Worm (Caenorhabditis elegans) whole organism, L4 larva: ENCODE data around the gene tpst-2.
A peak's percentile ranks its signal among the peaks of the same experiment; 100 is the strongest.

Source experiments
- D1046.2 ChIP-seq: fragments of 200-800 bp; sonication (Bioruptor generic); IDR thresholded peaks from 2 replicates; pipeline ENCODE4 v1.3.6; 2022; ENCODE audit warnings: missing genetic modification characterization, missing compliant biosample characterization
- F10B5.3 ChIP-seq: sonication (generic microtip); optimal IDR thresholded peaks from 2 replicates; lab custom pipeline; 2016; ENCODE audit warnings: mild to moderate bottlenecking, missing genetic modification characterization, missing compliant biosample characterization
- R02D3.7 ChIP-seq: fragments of 150-350 bp; sonication (generic microtip); optimal IDR thresholded peaks from 3 replicates; lab custom pipeline; 2014; ENCODE audit warnings: missing biosample characterization, missing genetic modification characterization
- T20F7.1 ChIP-seq: fragments of 200-800 bp; sonication (Bioruptor generic); optimal IDR thresholded peaks from 2 replicates; lab custom pipeline; 2018; ENCODE audit warnings: mild to moderate bottlenecking, missing genetic modification characterization, missing compliant biosample characterization
- Y105C5A.15 ChIP-seq: fragments of 200-800 bp; sonication (Bioruptor generic); IDR thresholded peaks from 2 replicates; pipeline ENCODE4 v1.3.6; 2022; ENCODE audit warnings: missing genetic modification characterization, missing compliant biosample characterization
- Y48G9A.11 ChIP-seq: fragments of 200-800 bp; sonication (Bioruptor generic); IDR thresholded peaks from 2 replicates; pipeline ENCODE4 v1.3.6; 2022; ENCODE audit warnings: missing genetic modification reagents, missing genetic modification characterization, missing compliant biosample characterization
- Y5F2A.4 ChIP-seq: fragments of 200-800 bp; sonication (Bioruptor generic); optimal IDR thresholded peaks from 2 replicates; lab custom pipeline; 2018; ENCODE audit warnings: mild to moderate bottlenecking, missing genetic modification characterization, missing compliant biosample characterization
- ZK546.5 ChIP-seq, 2 experiments: sonication (generic microtip); optimal IDR thresholded peaks; 2 replicates each; lab custom pipeline; 2017; ENCODE audit warnings: missing biosample characterization in 2 of 2, missing genetic modification characterization in 2 of 2
- aha-1 ChIP-seq: fragments of 150-350 bp; peaks from one replicate; lab custom pipeline; 2014; ENCODE audit warnings: missing biosample characterization, missing genetic modification characterization
- aly-2 ChIP-seq: sonication (generic microtip); optimal IDR thresholded peaks from 2 replicates; lab custom pipeline; 2018; ENCODE audit warnings: missing biosample characterization, missing genetic modification characterization
- ceh-32 ChIP-seq: sonication (generic microtip); optimal IDR thresholded peaks from 2 replicates; lab custom pipeline; 2016; ENCODE audit warnings: mild to moderate bottlenecking, missing genetic modification characterization, missing compliant biosample characterization; ENCODE audit not compliant: poor library complexity
- ceh-44 ChIP-seq: fragments of 200-800 bp; sonication (Bioruptor generic); IDR thresholded peaks from 2 replicates; pipeline ENCODE4 v1.3.6; 2022; ENCODE audit warnings: missing genetic modification reagents, missing genetic modification characterization, missing compliant biosample characterization
- ceh-62 ChIP-seq: sonication (generic microtip); optimal IDR thresholded peaks from 2 replicates; lab custom pipeline; 2017; ENCODE audit warnings: missing biosample characterization, missing genetic modification characterization
- ces-1 ChIP-seq: fragments of 150-350 bp; sonication (generic microtip); optimal IDR thresholded peaks from 4 replicates; lab custom pipeline; 2014; ENCODE audit warnings: missing biosample characterization, missing genetic modification reagents, missing genetic modification characterization
- daf-12 ChIP-seq: fragments of 150-350 bp; optimal IDR thresholded peaks from 2 replicates; lab custom pipeline; 2014; ENCODE audit warnings: missing biosample characterization, missing genetic modification reagents, missing genetic modification characterization
- daf-16 ChIP-seq, 3 experiments: sonication (generic microtip); optimal IDR thresholded peaks; 2 replicates each; lab custom pipeline; 2016 to 2017; ENCODE audit warnings: missing genetic modification characterization in 3 of 3, missing genetic modification reagents in 3 of 3, mild to moderate bottlenecking in 2 of 3, missing compliant biosample characterization in 2 of 3, missing biosample characterization in 1 of 3, moderate library complexity in 1 of 3
- dmd-6 ChIP-seq: fragments of 200-800 bp; sonication (Bioruptor generic); IDR thresholded peaks from 2 replicates; pipeline ENCODE4 v1.3.6; 2022; ENCODE audit warnings: missing genetic modification reagents, missing genetic modification characterization, missing compliant biosample characterization
- dpl-1 ChIP-seq: fragments of 150-350 bp; optimal IDR thresholded peaks from 2 replicates; lab custom pipeline; 2014; ENCODE audit warnings: missing biosample characterization, missing genetic modification reagents, missing genetic modification characterization
- fkh-10 ChIP-seq: fragments of 150-350 bp; optimal IDR thresholded peaks from 2 replicates; lab custom pipeline; 2014; ENCODE audit warnings: missing biosample characterization, missing genetic modification reagents, missing genetic modification characterization
- fos-1 ChIP-seq: fragments of 150-350 bp; optimal IDR thresholded peaks from 2 replicates; lab custom pipeline; 2014; ENCODE audit warnings: missing biosample characterization, missing genetic modification characterization
- hlh-11 ChIP-seq: fragments of 200-800 bp; sonication (Bioruptor generic); optimal IDR thresholded peaks from 2 replicates; lab custom pipeline; 2018; ENCODE audit warnings: mild to moderate bottlenecking, missing genetic modification characterization, missing compliant biosample characterization
- hlh-30 ChIP-seq: sonication (generic microtip); optimal IDR thresholded peaks from 2 replicates; lab custom pipeline; 2017; ENCODE audit warnings: antibody characterized with exemption, mild to moderate bottlenecking, missing genetic modification characterization, missing compliant biosample characterization; ENCODE audit not compliant: insufficient read depth
- hmg-1.1 ChIP-seq: fragments of 200-800 bp; sonication (Bioruptor generic); IDR thresholded peaks from 2 replicates; pipeline ENCODE4 v1.3.6; 2022; ENCODE audit warnings: missing genetic modification reagents, missing genetic modification characterization, missing compliant biosample characterization
- jun-1 ChIP-seq: fragments of 150-350 bp; optimal IDR thresholded peaks from 2 replicates; lab custom pipeline; 2014; ENCODE audit warnings: missing biosample characterization, missing genetic modification reagents, missing genetic modification characterization
- lin-13 ChIP-seq: fragments of 150-350 bp; optimal IDR thresholded peaks from 2 replicates; lab custom pipeline; 2014; ENCODE audit warnings: missing biosample characterization, missing genetic modification reagents, missing genetic modification characterization
- lin-29 ChIP-seq: fragments of 200-800 bp; sonication (Bioruptor generic); IDR thresholded peaks from 2 replicates; pipeline ENCODE4 v1.3.6; 2022; ENCODE audit warnings: missing genetic modification reagents, missing genetic modification characterization, missing compliant biosample characterization
- lir-3 ChIP-seq: sonication (generic microtip); optimal IDR thresholded peaks from 2 replicates; lab custom pipeline; 2016; ENCODE audit warnings: mild to moderate bottlenecking, missing genetic modification characterization, missing compliant biosample characterization
- madf-5 ChIP-seq, 2 experiments: fragments of 200-800 bp; sonication (Bioruptor generic); IDR thresholded peaks; 2 replicates each; pipeline ENCODE4 v1.3.6; 2022; ENCODE audit warnings: missing compliant biosample characterization in 2 of 2, missing genetic modification characterization in 2 of 2
- mdl-1 ChIP-seq, 2 experiments: fragments of 150-350 bp in 1 of 2; sonication (generic microtip) in 1 of 2; optimal IDR thresholded peaks; 2 replicates each; lab custom pipeline; 2014 to 2017; ENCODE audit warnings: missing biosample characterization in 2 of 2, missing genetic modification characterization in 2 of 2
- mep-1 ChIP-seq: fragments of 150-350 bp; sonication (generic microtip); optimal IDR thresholded peaks from 3 replicates; lab custom pipeline; 2014; ENCODE audit warnings: missing biosample characterization, missing genetic modification characterization
- mes-2 ChIP-seq: sonication (generic microtip); optimal IDR thresholded peaks from 2 replicates; lab custom pipeline; 2016; ENCODE audit warnings: missing genotype, mild to moderate bottlenecking, missing genetic modification characterization, missing compliant biosample characterization; ENCODE audit not compliant: poor library complexity, severe bottlenecking
- mxl-3 ChIP-seq: fragments of 200-800 bp; sonication (Bioruptor generic); optimal IDR thresholded peaks from 2 replicates; lab custom pipeline; 2018; ENCODE audit warnings: mild to moderate bottlenecking, missing genetic modification characterization, missing compliant biosample characterization
- nhr-10 ChIP-seq: fragments of 150-350 bp; optimal IDR thresholded peaks from 2 replicates; lab custom pipeline; 2014; ENCODE audit warnings: missing biosample characterization, missing genetic modification characterization
- nhr-25 ChIP-seq: sonication (generic microtip); optimal IDR thresholded peaks from 2 replicates; lab custom pipeline; 2017; ENCODE audit warnings: missing genetic modification characterization, mild to moderate bottlenecking, missing compliant biosample characterization, antibody characterized with exemption, moderate library complexity, borderline replicate concordance; ENCODE audit not compliant: insufficient read depth
- nhr-6 ChIP-seq: fragments of 150-350 bp; optimal IDR thresholded peaks from 2 replicates; lab custom pipeline; 2014; ENCODE audit warnings: missing biosample characterization, missing genetic modification characterization
- nhr-76 ChIP-seq: fragments of 150-350 bp; optimal IDR thresholded peaks from 2 replicates; lab custom pipeline; 2014; ENCODE audit warnings: missing biosample characterization, missing genetic modification characterization
- nhr-77 ChIP-seq: fragments of 150-350 bp; optimal IDR thresholded peaks from 2 replicates; lab custom pipeline; 2014; ENCODE audit warnings: missing biosample characterization, missing genetic modification characterization
- pha-4 ChIP-seq, 2 experiments: fragments of 150-350 bp in 1 of 2; fragments of 200-800 bp in 1 of 2; sonication (Bioruptor generic) in 1 of 2; IDR thresholded peaks in 1 of 2; optimal IDR thresholded peaks in 1 of 2; 2 replicates each; pipeline versions ENCODE4 v1.3.6 to Lab custom; 2014 to 2022; ENCODE audit warnings: missing genetic modification characterization in 2 of 2, missing genetic modification reagents in 2 of 2, missing biosample characterization in 1 of 2, missing compliant biosample characterization in 1 of 2
- pqm-1 ChIP-seq: sonication (generic microtip); optimal IDR thresholded peaks from 2 replicates; lab custom pipeline; 2017; ENCODE audit warnings: missing biosample characterization, missing genetic modification characterization
- saeg-2 ChIP-seq: fragments of 200-800 bp; sonication (Bioruptor generic); IDR thresholded peaks from 2 replicates; pipeline ENCODE4 v1.3.6; 2022; ENCODE audit warnings: missing genetic modification reagents, missing genetic modification characterization, missing compliant biosample characterization
- skn-1 ChIP-seq: fragments of 150-350 bp; optimal IDR thresholded peaks from 2 replicates; lab custom pipeline; 2014; ENCODE audit warnings: missing biosample characterization, missing genetic modification characterization
- snpc-1.2 ChIP-seq: fragments of 200-800 bp; sonication (Bioruptor generic); IDR thresholded peaks from 2 replicates; pipeline ENCODE4 v1.3.6; 2022; ENCODE audit warnings: missing genetic modification reagents, missing genetic modification characterization, missing compliant biosample characterization
- spr-1 ChIP-seq: sonication (generic microtip); optimal IDR thresholded peaks from 2 replicates; lab custom pipeline; 2016; ENCODE audit warnings: mild to moderate bottlenecking, missing genetic modification characterization, missing compliant biosample characterization
- spr-3 ChIP-seq: fragments of 200-800 bp; sonication (Bioruptor generic); optimal IDR thresholded peaks from 2 replicates; lab custom pipeline; 2018; ENCODE audit warnings: mild to moderate bottlenecking, missing genetic modification characterization, missing compliant biosample characterization
- unc-62 ChIP-seq, 3 experiments: fragments of 150-350 bp in 1 of 3; sonication (generic microtip); optimal IDR thresholded peaks in 2 of 3; peaks in 1 of 3; 1 replicate in 1 of 3; 2 replicates in 2 of 3; lab custom pipeline; 2014 to 2017; ENCODE audit warnings: missing biosample characterization in 3 of 3, missing genetic modification characterization in 3 of 3, missing genetic modification reagents in 3 of 3, missing genotype in 1 of 3
- zag-1 ChIP-seq: fragments of 150-350 bp; optimal IDR thresholded peaks from 2 replicates; lab custom pipeline; 2014; ENCODE audit warnings: missing biosample characterization, missing genetic modification characterization
- zfp-3 ChIP-seq: fragments of 200-800 bp; sonication (Bioruptor generic); conservative IDR thresholded peaks from 2 replicates; pipeline ENCODE4 v1.3.6; 2022; ENCODE audit warnings: missing genetic modification reagents, missing genetic modification characterization, missing compliant biosample characterization
- zip-11 ChIP-seq: fragments of 200-800 bp; sonication (Bioruptor generic); IDR thresholded peaks from 2 replicates; pipeline ENCODE4 v1.3.6; 2022; ENCODE audit warnings: missing genetic modification characterization, missing compliant biosample characterization
- ztf-11 ChIP-seq: fragments of 150-350 bp; optimal IDR thresholded peaks from 2 replicates; lab custom pipeline; 2014; ENCODE audit warnings: missing biosample characterization, missing genetic modification characterization
- ztf-7 ChIP-seq: fragments of 150-350 bp; optimal IDR thresholded peaks from 2 replicates; lab custom pipeline; 2014; ENCODE audit warnings: missing biosample characterization, missing genetic modification characterization

The tpst-2 gene

ce11 chrIII:783254-783753 is 12.2 kb downstream of the tpst-2 start, which contains the start of the genes dagl-2 and ppm-1.G (continued):
- TF ChIP-seq unc-62 (GFP tag; optimal IDR thresholded peaks at IDR 0.05 in 1 of 2; lab: Kevin White, UChicago) (no peak), unc-62 (tag; optimal IDR thresholded peaks at IDR 0.05; lab: Kevin White, UChicago) (no peak), aly-2 (tag; lab: Kevin White, UChicago) (no peak), mep-1 (tag; lab: Kevin White, UChicago) (peak; percentile 69), pqm-1 (tag; lab: Kevin White, UChicago) (peak; percentile 9), F10B5.3 (tag; lab: Kevin White, UChicago) (no peak), nhr-6 (peak; percentile 72), mxl-3 (no peak), zip-11 (GFP tag; lab: Robert Waterston, UW) (no peak), dmd-6 (peak; percentile 48; the same call in 1 of the 2 replicates), hmg-1.1 (GFP tag; lab: Robert Waterston, UW) (no peak), jun-1 (no peak), T20F7.1 (GFP tag; lab: Kevin White, UChicago) (no peak), ceh-44 (GFP tag; lab: Robert Waterston, UW) (no peak), ceh-32 (tag; lab: Kevin White, UChicago) (no peak), Y5F2A.4 (no peak), R02D3.7 (no peak), Y48G9A.11 (GFP tag; lab: Robert Waterston, UW) (no peak), lin-13 (GFP tag; lab: Kevin White, UChicago) (peak; percentile 10), zag-1 (tag; lab: Kevin White, UChicago) (no peak), spr-1 (no peak), fos-1 (tag; lab: Kevin White, UChicago) (no peak), Y105C5A.15 (GFP tag; lab: Robert Waterston, UW) (no peak), skn-1 (tag; lab: Kevin White, UChicago) (no peak), pha-4 (GFP tag; IDR thresholded peaks at IDR 0.05; lab: Robert Waterston, UW) (no peak), pha-4 (tag; optimal IDR thresholded peaks at IDR 0.05; lab: Kevin White, UChicago) (peak; percentile 31), nhr-10 (no peak), nhr-25 (tag; lab: Kevin White, UChicago) (no peak), hlh-30 (tag; lab: Kevin White, UChicago) (peak; percentile 47), snpc-1.2 (GFP tag; lab: Robert Waterston, UW) (no peak), zfp-3 (GFP tag; lab: Robert Waterston, UW) (no peak), nhr-77 (tag; lab: Kevin White, UChicago) (peak; percentile 76), aha-1 (tag; lab: Kevin White, UChicago) (peak; percentile 70), mdl-1 (tag; optimal IDR thresholded peaks at IDR 0.05; lab: Kevin White, UChicago) (no peak), ZK546.5 (tag; optimal IDR thresholded peaks at IDR 0.05; lab: Kevin White, UChicago) (no peak), saeg-2 (GFP tag; lab: Robert Waterston, UW) (no peak), lin-29 (GFP tag; lab: Robert Waterston, UW) (no peak), mes-2 (tag; lab: Kevin White, UChicago) (peak; percentile 97), ceh-62 (no peak), hlh-11 (tag; lab: Kevin White, UChicago) (peak; percentile 19), D1046.2 (GFP tag; lab: Robert Waterston, UW) (no peak), daf-16 (GFP tag; optimal IDR thresholded peaks at IDR 0.05; lab: Kevin White, UChicago) (no peak), daf-16 (tag; optimal IDR thresholded peaks at IDR 0.05; lab: Kevin White, UChicago) (peak; percentile 12), daf-12 (tag; lab: Kevin White, UChicago) (no peak), nhr-76 (tag; lab: Kevin White, UChicago) (no peak), lir-3 (no peak), spr-3 (GFP tag; lab: Kevin White, UChicago) (no peak), ces-1 (GFP tag; lab: Kevin White, UChicago) (no peak), madf-5 (GFP tag; IDR thresholded peaks at IDR 0.05; lab: Robert Waterston, UW) (no peak), ztf-11 (no peak), ztf-7 (tag; lab: Kevin White, UChicago) (no peak), fkh-10 (GFP tag; lab: Kevin White, UChicago) (peak; percentile 52), dpl-1 (GFP tag; lab: Kevin White, UChicago) (peak; percentile 72)
